Fruit fly (Drosophila melanogaster) whole organism, prepupa: Measurements from ENCODE around the gene mino.

ENCODE experiments used
- Blimp-1 ChIP-seq: fragments of 200-800 bp; sonication (Bioruptor generic); optimal IDR thresholded peaks from 3 replicates; lab custom pipeline; 2017; ENCODE audit warnings: missing biosample characterization, missing genetic modification characterization, mild to moderate bottlenecking, moderate library complexity, missing genetic modification reagents
- CG10631 ChIP-seq: fragments of 200-800 bp; sonication (Bioruptor generic); optimal IDR thresholded peaks from 2 replicates; lab custom pipeline; 2016; ENCODE audit warnings: missing biosample characterization, missing genetic modification characterization
- CG10669 ChIP-seq: fragments of 200-800 bp; sonication (Bioruptor generic); optimal IDR thresholded peaks from 3 replicates; lab custom pipeline; 2018; ENCODE audit warnings: missing biosample characterization, mild to moderate bottlenecking, missing genetic modification characterization, moderate library complexity
- CG11294 ChIP-seq: fragments of 200-800 bp; sonication (Bioruptor generic); IDR thresholded peaks from 2 replicates; pipeline ENCODE4 v1.3.6; 2022; ENCODE audit warnings: missing biosample characterization, missing genetic modification characterization
- CG11762 ChIP-seq: fragments of 200-800 bp; sonication (Bioruptor generic); optimal IDR thresholded peaks from 3 replicates; lab custom pipeline; 2016; ENCODE audit warnings: missing biosample characterization, missing genetic modification characterization; ENCODE audit not compliant: insufficient read depth
- CG11902 ChIP-seq: fragments of 200-800 bp; sonication (Bioruptor generic); optimal IDR thresholded peaks from 3 replicates; lab custom pipeline; 2016; ENCODE audit warnings: missing biosample characterization, missing genetic modification characterization
- CG15336 ChIP-seq: fragments of 200-800 bp; sonication (Bioruptor generic); IDR thresholded peaks from 2 replicates; pipeline ENCODE4 v1.3.6; 2022; ENCODE audit warnings: missing biosample characterization, missing genetic modification characterization
- CG1621 ChIP-seq: fragments of 200-800 bp; sonication (Bioruptor generic); optimal IDR thresholded peaks from 3 replicates; lab custom pipeline; 2018; ENCODE audit warnings: missing biosample characterization, mild to moderate bottlenecking, missing genetic modification characterization
- CG16779 ChIP-seq: fragments of 200-800 bp; sonication (Bioruptor generic); optimal IDR thresholded peaks from 3 replicates; lab custom pipeline; 2017; ENCODE audit warnings: missing biosample characterization, mild to moderate bottlenecking, missing genetic modification characterization
- CG3032 ChIP-seq: fragments of 200-800 bp; optimal IDR thresholded peaks from 2 replicates; lab custom pipeline; 2019; ENCODE audit warnings: missing biosample characterization, mild to moderate bottlenecking, missing genetic modification characterization, moderate library complexity
- CG31627 ChIP-seq: fragments of 200-800 bp; sonication (Bioruptor generic); optimal IDR thresholded peaks from 3 replicates; lab custom pipeline; 2016; ENCODE audit warnings: missing biosample characterization, missing genetic modification characterization
- CG32006 ChIP-seq: fragments of 200-800 bp; sonication (Bioruptor generic); optimal IDR thresholded peaks from 3 replicates; lab custom pipeline; 2017; ENCODE audit warnings: missing biosample characterization, mild to moderate bottlenecking, missing genetic modification characterization
- CG34406 ChIP-seq: fragments of 200-800 bp; sonication (Bioruptor generic); optimal IDR thresholded peaks from 3 replicates; lab custom pipeline; 2016; ENCODE audit warnings: missing biosample characterization, missing genetic modification characterization
- CG3919 ChIP-seq: fragments of 200-800 bp; sonication (Bioruptor generic); optimal IDR thresholded peaks from 3 replicates; lab custom pipeline; 2016; ENCODE audit warnings: missing biosample characterization, missing genetic modification characterization
- CG4318 ChIP-seq: fragments of 200-800 bp; sonication (Bioruptor generic); optimal IDR thresholded peaks from 3 replicates; lab custom pipeline; 2017; ENCODE audit warnings: missing biosample characterization, mild to moderate bottlenecking, missing genetic modification characterization
- CG6163 ChIP-seq: fragments of 200-800 bp; sonication (Bioruptor generic); IDR thresholded peaks from 3 replicates; pipeline ENCODE4 v1.3.6; 2022; ENCODE audit warnings: missing biosample characterization, missing genetic modification characterization
- CG6276 ChIP-seq: fragments of 200-800 bp; sonication (Bioruptor generic); optimal IDR thresholded peaks from 2 replicates; lab custom pipeline; 2017; ENCODE audit warnings: missing biosample characterization, mild to moderate bottlenecking, missing genetic modification characterization
- CG6792 ChIP-seq: fragments of 200-800 bp; sonication (Bioruptor generic); optimal IDR thresholded peaks from 3 replicates; lab custom pipeline; 2016; ENCODE audit warnings: missing biosample characterization, missing genetic modification characterization
- CG7368 ChIP-seq: fragments of 200-800 bp; sonication (Bioruptor generic); optimal IDR thresholded peaks from 3 replicates; lab custom pipeline; 2016; ENCODE audit warnings: missing biosample characterization, missing genetic modification characterization
- CG8119 ChIP-seq: fragments of 200-800 bp; sonication (Bioruptor generic); IDR thresholded peaks from 3 replicates; pipeline ENCODE4 v1.3.6; 2022; ENCODE audit warnings: missing biosample characterization, missing genetic modification characterization
- CG8319 ChIP-seq: fragments of 200-800 bp; sonication (Bioruptor generic); optimal IDR thresholded peaks from 3 replicates; lab custom pipeline; 2016; ENCODE audit warnings: missing biosample characterization, missing genetic modification characterization
- CG8632 ChIP-seq: fragments of 200-800 bp; sonication (Bioruptor generic); optimal IDR thresholded peaks from 3 replicates; lab custom pipeline; 2016; ENCODE audit warnings: missing biosample characterization, missing genetic modification characterization
- CG9139 ChIP-seq: fragments of 200-800 bp; sonication (Bioruptor generic); optimal IDR thresholded peaks from 3 replicates; lab custom pipeline; 2017; ENCODE audit warnings: missing biosample characterization, mild to moderate bottlenecking, missing genetic modification characterization
- Eip93F ChIP-seq: fragments of 200-800 bp; sonication (Bioruptor generic); optimal IDR thresholded peaks from 2 replicates; lab custom pipeline; 2016; ENCODE audit warnings: missing biosample characterization, mild to moderate bottlenecking, missing genetic modification characterization
- Ets21C ChIP-seq: fragments of 200-800 bp; sonication (Bioruptor generic); optimal IDR thresholded peaks from 3 replicates; lab custom pipeline; 2016; ENCODE audit warnings: missing biosample characterization, missing genetic modification characterization
- Ets96B ChIP-seq: fragments of 200-800 bp; optimal IDR thresholded peaks from 2 replicates; lab custom pipeline; 2019; ENCODE audit warnings: missing biosample characterization, mild to moderate bottlenecking, missing genetic modification characterization, moderate library complexity
- Gug ChIP-seq: fragments of 200-800 bp; sonication (Bioruptor generic); IDR thresholded peaks from 2 replicates; pipeline ENCODE4 v1.3.6; 2022; ENCODE audit warnings: missing biosample characterization, missing genetic modification characterization
- Hr38 ChIP-seq: sonication (Bioruptor generic); optimal IDR thresholded peaks from 2 replicates; lab custom pipeline; 2016; ENCODE audit warnings: missing biosample characterization, missing genetic modification characterization
- Hr39 ChIP-seq: fragments of 200-800 bp; sonication (Bioruptor generic); optimal IDR thresholded peaks from 2 replicates; lab custom pipeline; 2016; ENCODE audit warnings: missing biosample characterization, missing genetic modification characterization
- Hr4 ChIP-seq: fragments of 200-800 bp; sonication (Bioruptor generic); optimal IDR thresholded peaks from 3 replicates; lab custom pipeline; 2016; ENCODE audit warnings: missing biosample characterization, missing genetic modification characterization
- Lpt ChIP-seq: fragments of 200-800 bp; sonication (Bioruptor generic); optimal IDR thresholded peaks from 3 replicates; lab custom pipeline; 2016; ENCODE audit warnings: missing biosample characterization, missing genetic modification characterization
- OdsH ChIP-seq: fragments of 200-800 bp; sonication (Bioruptor generic); optimal IDR thresholded peaks from 3 replicates; lab custom pipeline; 2016; ENCODE audit warnings: missing biosample characterization, missing genetic modification characterization
- Sox102F ChIP-seq: fragments of 200-800 bp; sonication (Bioruptor generic); optimal IDR thresholded peaks from 2 replicates; lab custom pipeline; 2016; ENCODE audit warnings: missing biosample characterization, mild to moderate bottlenecking, missing genetic modification characterization
- Sox14 ChIP-seq: fragments of 200-800 bp; sonication (Bioruptor generic); optimal IDR thresholded peaks from 3 replicates; lab custom pipeline; 2016; ENCODE audit warnings: missing biosample characterization, missing genetic modification characterization
- acj6 ChIP-seq: fragments of 200-800 bp; sonication (Bioruptor generic); optimal IDR thresholded peaks from 3 replicates; lab custom pipeline; 2016; ENCODE audit warnings: missing biosample characterization, missing genetic modification characterization
- cyc ChIP-seq: fragments of 200-800 bp; sonication (Bioruptor generic); optimal IDR thresholded peaks from 3 replicates; lab custom pipeline; 2016; ENCODE audit warnings: missing biosample characterization, missing genetic modification characterization
- dac ChIP-seq: fragments of 200-800 bp; sonication (Bioruptor generic); optimal IDR thresholded peaks from 2 replicates; lab custom pipeline; 2017; ENCODE audit warnings: missing biosample characterization, mild to moderate bottlenecking, missing genetic modification characterization
- dsx ChIP-seq: fragments of 200-800 bp; optimal IDR thresholded peaks from 3 replicates; lab custom pipeline; 2019; ENCODE audit warnings: missing biosample characterization, mild to moderate bottlenecking, missing genetic modification characterization, moderate library complexity; ENCODE audit not compliant: poor library complexity, severe bottlenecking
- eg ChIP-seq: fragments of 200-800 bp; sonication (Bioruptor generic); IDR thresholded peaks from 3 replicates; pipeline ENCODE4 v1.3.6; 2022; ENCODE audit warnings: missing biosample characterization, missing genetic modification characterization
- esn ChIP-seq: fragments of 200-800 bp; sonication (Bioruptor generic); optimal IDR thresholded peaks from 2 replicates; lab custom pipeline; 2016; ENCODE audit warnings: missing biosample characterization, mild to moderate bottlenecking, missing genetic modification characterization, moderate library complexity
- fd85E ChIP-seq: fragments of 200-800 bp; sonication (Bioruptor generic); optimal IDR thresholded peaks from 3 replicates; lab custom pipeline; 2016; ENCODE audit warnings: missing biosample characterization, missing genetic modification characterization
- lz ChIP-seq: fragments of 200-800 bp; sonication (Bioruptor generic); optimal IDR thresholded peaks from 3 replicates; lab custom pipeline; 2016; ENCODE audit warnings: missing biosample characterization, missing genetic modification characterization
- salr ChIP-seq, 2 experiments: fragments of 200-800 bp; sonication (Bioruptor generic); optimal IDR thresholded peaks; 3 replicates each; lab custom pipeline; 2016 to 2018; ENCODE audit warnings: missing biosample characterization in 2 of 2, missing genetic modification characterization in 2 of 2, mild to moderate bottlenecking in 1 of 2
- ss ChIP-seq, 2 experiments: fragments of 200-800 bp; sonication (Bioruptor generic); optimal IDR thresholded peaks; 2 replicates in 1 of 2; 3 replicates in 1 of 2; lab custom pipeline; 2017 to 2018; ENCODE audit warnings: mild to moderate bottlenecking in 2 of 2, missing biosample characterization in 2 of 2, missing genetic modification characterization in 2 of 2, moderate library complexity in 1 of 2
- svp ChIP-seq: fragments of 200-800 bp; sonication (Bioruptor generic); peaks from one replicate; lab custom pipeline; 2016; ENCODE audit warnings: missing biosample characterization, missing genetic modification characterization
- topi ChIP-seq: fragments of 200-800 bp; sonication (Bioruptor generic); optimal IDR thresholded peaks from 3 replicates; lab custom pipeline; 2016; ENCODE audit warnings: missing biosample characterization, missing genetic modification characterization
- vri ChIP-seq: fragments of 200-800 bp; sonication (Bioruptor generic); optimal IDR thresholded peaks from 3 replicates; lab custom pipeline; 2016; ENCODE audit warnings: missing biosample characterization, mild to moderate bottlenecking, missing genetic modification characterization

mino gene

dm6 chr3R:27916355-27917019 lies 8.5 kb upstream of the mino start, which contains the start of the genes CG5003 and mRpS22 (continued):
- TF ChIP-seq CG3919 (peak; percentile 66), eg (GFP tag; lab: Robert Waterston, UW) (0 out of 3 replicates have a peak, but pooled peaks have one; percentile 50), CG32006 (GFP tag; lab: Kevin White, UChicago) (peak; percentile 66), CG8119 (GFP tag; lab: Robert Waterston, UW) (no peak), cyc (GFP tag; lab: Kevin White, UChicago) (peak; percentile 49), CG4318 (GFP tag; lab: Kevin White, UChicago) (no peak), CG15336 (GFP tag; lab: Robert Waterston, UW) (no peak), lz (GFP tag; lab: Kevin White, UChicago) (peak; percentile 59), svp (GFP tag; lab: Kevin White, UChicago) (peak; percentile 64), vri (no peak)
- TF ChIP-seq, all 60 proteins: peak for 42

dm6 chr3R:27919385-27919789 lies 5.6 kb upstream of the mino start, which contains the start of gene Boh1:
Gene Boh1, minus strand, starts transcription at chr3R:27919460.
- TF ChIP-seq Sox14 (GFP tag; lab: Kevin White, UChicago) (no peak), Lpt (GFP tag; lab: Kevin White, UChicago) (no peak), acj6 (GFP tag; lab: Kevin White, UChicago) (no peak), CG11902 (no peak), dac (GFP tag; lab: Kevin White, UChicago) (no peak), CG7368 (no peak), Hr39 (GFP tag; lab: Kevin White, UChicago) (no peak), CG9139 (GFP tag; lab: Kevin White, UChicago) (no peak), Ets21C (GFP tag; lab: Kevin White, UChicago) (no peak), OdsH (GFP tag; lab: Kevin White, UChicago) (peak; percentile 29), CG6276 (no peak), CG8119 (GFP tag; lab: Robert Waterston, UW) (no peak), CG8319 (GFP tag; lab: Kevin White, UChicago) (no peak), CG10669 (GFP tag; lab: Kevin White, UChicago) (no peak), salr (GFP tag; optimal IDR thresholded peaks at IDR 0.05; lab: Kevin White, UChicago) (peak in 1 of 2 experiments; percentile 20), cyc (GFP tag; lab: Kevin White, UChicago) (peak; percentile 4), CG32006 (GFP tag; lab: Kevin White, UChicago) (no peak), Gug (GFP tag; lab: Robert Waterston, UW) (no peak), esn (peak; percentile 44), vri (no peak), CG4318 (GFP tag; lab: Kevin White, UChicago) (no peak), Hr4 (GFP tag; lab: Kevin White, UChicago) (no peak), ss (GFP tag; optimal IDR thresholded peaks at IDR 0.05; lab: Kevin White, UChicago) (no peak), CG3919 (peak; percentile 23), topi (GFP tag; lab: Kevin White, UChicago) (peak; percentile 32), eg (GFP tag; lab: Robert Waterston, UW) (0 out of 3 replicates have a peak, but pooled peaks have one; percentile 17), Sox102F (GFP tag; lab: Kevin White, UChicago) (peak; percentile 1), svp (GFP tag; lab: Kevin White, UChicago) (peak; percentile 69), Hr38 (GFP tag; lab: Kevin White, UChicago) (no peak), CG8632 (GFP tag; lab: Kevin White, UChicago) (no peak), fd85E (GFP tag; lab: Kevin White, UChicago) (no peak), CG10631 (GFP tag; lab: Kevin White, UChicago) (peak; percentile 13), CG6163 (GFP tag; lab: Robert Waterston, UW) (no peak), CG3032 (tag; lab: Kevin White, UChicago) (peak; percentile 45), CG6792 (GFP tag; lab: Kevin White, UChicago) (peak; percentile 11), CG31627 (GFP tag; lab: Kevin White, UChicago) (no peak), Ets96B (tag; lab: Kevin White, UChicago) (no peak), dsx (GFP tag; lab: Kevin White, UChicago) (peak; percentile 66), CG11762 (GFP tag; lab: Kevin White, UChicago) (no peak), CG16779 (tag; lab: Kevin White, UChicago) (no peak), Eip93F (GFP tag; lab: Kevin White, UChicago) (no peak), CG11294 (GFP tag; lab: Robert Waterston, UW) (no peak), Blimp-1 (GFP tag; lab: Kevin White, UChicago) (no peak), CG1621 (tag; lab: Kevin White, UChicago) (no peak), CG34406 (GFP tag; lab: Kevin White, UChicago) (peak; percentile 10), lz (GFP tag; lab: Kevin White, UChicago) (peak; percentile 19)
